Fruit fly (Drosophila melanogaster) whole organism, embryonic: Measurements from ENCODE around the gene zye.
A peak's percentile ranks its signal among the peaks of the same experiment; 100 is the strongest.

Experiments
- Antp ChIP-seq: fragments of 200-800 bp; sonication (Bioruptor generic); optimal IDR thresholded peaks from 3 replicates; lab custom pipeline; 2016; ENCODE audit warnings: missing biosample characterization, missing genetic modification characterization
- B-H1 ChIP-seq: fragments of 200-800 bp; sonication (Bioruptor generic); IDR thresholded peaks from 3 replicates; pipeline ENCODE4 v1.3.6; 2022; ENCODE audit warnings: missing biosample characterization, missing genetic modification characterization
- BEAF-32 ChIP-seq: fragments of 200-800 bp; sonication (Bioruptor generic); optimal IDR thresholded peaks from 3 replicates; lab custom pipeline; 2017; ENCODE audit warnings: missing biosample characterization, missing genetic modification characterization, mild to moderate bottlenecking, moderate library complexity, missing genetic modification reagents
- CG10267 ChIP-seq: fragments of 200-800 bp; sonication (Bioruptor generic); optimal IDR thresholded peaks from 2 replicates; lab custom pipeline; 2018; ENCODE audit warnings: missing biosample characterization, mild to moderate bottlenecking, missing genetic modification characterization, moderate library complexity
- CG10565 ChIP-seq: fragments of 200-800 bp; sonication (Bioruptor generic); optimal IDR thresholded peaks from 3 replicates; lab custom pipeline; 2016; ENCODE audit warnings: missing biosample characterization, mild to moderate bottlenecking, missing genetic modification characterization
- CG12942 ChIP-seq: fragments of 200-800 bp; sonication (Bioruptor generic); optimal IDR thresholded peaks from 3 replicates; lab custom pipeline; 2016; ENCODE audit warnings: missing biosample characterization, missing genetic modification characterization
- CG13296 ChIP-seq: fragments of 200-800 bp; sonication (Bioruptor generic); optimal IDR thresholded peaks from 3 replicates; lab custom pipeline; 2018; ENCODE audit warnings: missing biosample characterization, mild to moderate bottlenecking, missing genetic modification characterization
- CG17359 ChIP-seq: fragments of 200-800 bp; sonication (Bioruptor generic); optimal IDR thresholded peaks from 3 replicates; lab custom pipeline; 2018; ENCODE audit warnings: missing biosample characterization, mild to moderate bottlenecking, missing genetic modification characterization, moderate library complexity
- CG17612 ChIP-seq: fragments of 200-800 bp; sonication (Bioruptor generic); IDR thresholded peaks from 2 replicates; pipeline ENCODE4 v1.3.6; 2022; ENCODE audit warnings: missing biosample characterization, missing genetic modification characterization
- CG18262 ChIP-seq: fragments of 200-800 bp; optimal IDR thresholded peaks from 3 replicates; lab custom pipeline; 2019; ENCODE audit warnings: missing biosample characterization, mild to moderate bottlenecking, missing genetic modification characterization, moderate library complexity
- CG2129 ChIP-seq: fragments of 200-800 bp; sonication (Bioruptor generic); IDR thresholded peaks from 2 replicates; pipeline ENCODE4 v1.3.6; 2022; ENCODE audit warnings: missing biosample characterization, missing genetic modification characterization; ENCODE audit not compliant: partially characterized antibody
- CG2199 ChIP-seq: fragments of 200-800 bp; sonication (Bioruptor generic); IDR thresholded peaks from 3 replicates; pipeline ENCODE4 v1.3.6; 2022; ENCODE audit warnings: missing biosample characterization, missing genetic modification characterization
- CG2202 ChIP-seq: fragments of 200-800 bp; sonication (Bioruptor generic); optimal IDR thresholded peaks from 2 replicates; lab custom pipeline; 2018; ENCODE audit warnings: missing biosample characterization, mild to moderate bottlenecking, missing genetic modification characterization
- CG2889 ChIP-seq: fragments of 200-800 bp; sonication (Bioruptor generic); IDR thresholded peaks from 3 replicates; pipeline ENCODE4 v1.3.6; 2022; ENCODE audit warnings: missing biosample characterization, missing genetic modification characterization
- CG31365 ChIP-seq: fragments of 200-800 bp; sonication (Bioruptor generic); optimal IDR thresholded peaks from 2 replicates; lab custom pipeline; 2018; ENCODE audit warnings: missing biosample characterization, mild to moderate bottlenecking, missing genetic modification characterization
- CG33213 ChIP-seq: fragments of 200-800 bp; sonication (Bioruptor generic); optimal IDR thresholded peaks from 3 replicates; lab custom pipeline; 2016; ENCODE audit warnings: missing biosample characterization, missing genetic modification characterization
- CG6272 ChIP-seq: fragments of 200-800 bp; sonication (Bioruptor generic); IDR thresholded peaks from 2 replicates; pipeline ENCODE4 v1.3.6; 2022; ENCODE audit warnings: missing biosample characterization, missing genetic modification characterization
- CG6765 ChIP-seq: fragments of 200-800 bp; sonication (Bioruptor generic); optimal IDR thresholded peaks from 3 replicates; lab custom pipeline; 2017; ENCODE audit warnings: missing biosample characterization, mild to moderate bottlenecking, missing genetic modification characterization
- CG7372 ChIP-seq: fragments of 200-800 bp; sonication (Bioruptor generic); IDR thresholded peaks from 2 replicates; pipeline ENCODE4 v1.3.6; 2022; ENCODE audit warnings: missing biosample characterization, missing genetic modification characterization
- CG8765 ChIP-seq: fragments of 200-800 bp; sonication (Bioruptor generic); IDR thresholded peaks from 2 replicates; pipeline ENCODE4 v1.3.6; 2022; ENCODE audit warnings: missing biosample characterization, missing genetic modification characterization
- Chrac-16 ChIP-seq: fragments of 200-800 bp; sonication (Bioruptor generic); optimal IDR thresholded peaks from 3 replicates; lab custom pipeline; 2016; ENCODE audit warnings: missing biosample characterization, missing genetic modification characterization
- D19A ChIP-seq: fragments of 200-800 bp; optimal IDR thresholded peaks from 3 replicates; lab custom pipeline; 2019; ENCODE audit warnings: missing biosample characterization, mild to moderate bottlenecking, missing genetic modification characterization, moderate library complexity
- Fer1 ChIP-seq: fragments of 200-800 bp; sonication (Bioruptor generic); optimal IDR thresholded peaks from 2 replicates; lab custom pipeline; 2017; ENCODE audit warnings: missing biosample characterization, mild to moderate bottlenecking, missing genetic modification characterization
- Fer3 ChIP-seq: fragments of 200-800 bp; sonication (Bioruptor generic); optimal IDR thresholded peaks from 2 replicates; lab custom pipeline; 2018; ENCODE audit warnings: missing biosample characterization, mild to moderate bottlenecking, missing genetic modification characterization, moderate library complexity
- Hey ChIP-seq: fragments of 200-800 bp; sonication (Bioruptor generic); optimal IDR thresholded peaks from 3 replicates; lab custom pipeline; 2018; ENCODE audit warnings: missing biosample characterization, mild to moderate bottlenecking, missing genetic modification characterization
- MBD-R2 ChIP-seq: fragments of 200-800 bp; sonication (Bioruptor generic); IDR thresholded peaks from 2 replicates; pipeline ENCODE4 v1.3.6; 2022; ENCODE audit warnings: missing biosample characterization, missing genetic modification characterization
- Mad ChIP-seq: fragments of 200-800 bp; sonication (Bioruptor generic); optimal IDR thresholded peaks from 2 replicates; lab custom pipeline; 2016; ENCODE audit warnings: missing biosample characterization, missing genetic modification characterization
- Nf-YA ChIP-seq: fragments of 200-800 bp; sonication (Bioruptor generic); IDR thresholded peaks from 2 replicates; pipeline ENCODE4 v1.3.6; 2022; ENCODE audit warnings: missing biosample characterization, missing genetic modification characterization
- Nf-YB ChIP-seq: fragments of 200-800 bp; sonication (Bioruptor generic); optimal IDR thresholded peaks from 3 replicates; lab custom pipeline; 2019; ENCODE audit warnings: missing biosample characterization, mild to moderate bottlenecking, missing genetic modification characterization, moderate library complexity
- ap ChIP-seq: fragments of 200-800 bp; sonication (Bioruptor generic); IDR thresholded peaks from 2 replicates; pipeline ENCODE4 v1.3.6; 2022; ENCODE audit warnings: missing biosample characterization, missing genetic modification characterization
- bowl ChIP-seq: fragments of 200-800 bp; sonication (Bioruptor generic); IDR thresholded peaks from 2 replicates; pipeline ENCODE4 v1.3.6; 2022; ENCODE audit warnings: missing biosample characterization, missing genetic modification characterization
- br ChIP-seq: fragments of >200 bp; optimal IDR thresholded peaks from 2 replicates; lab custom pipeline; 2017
- chn ChIP-seq: fragments of 200-800 bp; sonication (Bioruptor generic); optimal IDR thresholded peaks from 2 replicates; lab custom pipeline; 2016; ENCODE audit warnings: missing biosample characterization, missing genetic modification characterization
- crc ChIP-seq: fragments of 200-800 bp; sonication (Bioruptor generic); optimal IDR thresholded peaks from 2 replicates; lab custom pipeline; 2016; ENCODE audit warnings: missing biosample characterization, missing genetic modification characterization
- crp ChIP-seq, 2 experiments: fragments of 200-800 bp; sonication (Bioruptor generic); optimal IDR thresholded peaks; 2 replicates in 1 of 2; 3 replicates in 1 of 2; lab custom pipeline; 2017; ENCODE audit warnings: missing biosample characterization in 2 of 2, missing genetic modification characterization in 2 of 2, mild to moderate bottlenecking in 1 of 2, moderate library complexity in 1 of 2
- dpn ChIP-seq, 2 experiments: fragments of 200-800 bp; sonication (Bioruptor generic); optimal IDR thresholded peaks; 3 replicates each; lab custom pipeline; 2016; ENCODE audit warnings: missing biosample characterization in 2 of 2, missing genetic modification characterization in 2 of 2
- emc ChIP-seq: fragments of 200-800 bp; sonication (Bioruptor generic); optimal IDR thresholded peaks from 2 replicates; lab custom pipeline; 2016; ENCODE audit warnings: missing biosample characterization, missing genetic modification characterization
- esg ChIP-seq: fragments of 200-800 bp; sonication (Bioruptor generic); conservative IDR thresholded peaks from 2 replicates; pipeline ENCODE4 v1.3.6; 2022; ENCODE audit warnings: missing biosample characterization, missing genetic modification characterization
- gce ChIP-seq: fragments of 200-800 bp; sonication (Bioruptor generic); IDR thresholded peaks from 3 replicates; pipeline ENCODE4 v1.3.6; 2022; ENCODE audit warnings: missing biosample characterization, missing genetic modification characterization
- inv ChIP-seq: fragments of 200-800 bp; sonication (Bioruptor generic); IDR thresholded peaks from 2 replicates; pipeline ENCODE4 v1.3.6; 2022; ENCODE audit warnings: missing biosample characterization, missing genetic modification characterization; ENCODE audit not compliant: partially characterized antibody
- lov ChIP-seq, 2 experiments: fragments of 200-800 bp in 1 of 2; fragments of >200 bp in 1 of 2; sonication (Bioruptor generic) in 1 of 2; IDR thresholded peaks in 1 of 2; optimal IDR thresholded peaks in 1 of 2; 2 replicates in 1 of 2; 3 replicates in 1 of 2; pipeline versions ENCODE4 v1.3.6 to Lab custom; 2017 to 2022; ENCODE audit warnings: missing biosample characterization in 1 of 2, missing genetic modification characterization in 1 of 2
- maf-S ChIP-seq: fragments of 200-800 bp; sonication (Bioruptor generic); optimal IDR thresholded peaks from 2 replicates; lab custom pipeline; 2016; ENCODE audit warnings: missing biosample characterization, missing genetic modification characterization
- nau ChIP-seq: fragments of 200-800 bp; sonication (Bioruptor generic); optimal IDR thresholded peaks from 3 replicates; lab custom pipeline; 2017; ENCODE audit warnings: missing biosample characterization, mild to moderate bottlenecking, missing genetic modification characterization, missing genetic modification reagents
- nmo ChIP-seq: fragments of 200-800 bp; sonication (Bioruptor generic); optimal IDR thresholded peaks from 2 replicates; lab custom pipeline; 2018; ENCODE audit warnings: missing biosample characterization, mild to moderate bottlenecking, missing genetic modification characterization, moderate library complexity
- org-1 ChIP-seq: fragments of 200-800 bp; sonication (Bioruptor generic); optimal IDR thresholded peaks from 2 replicates; lab custom pipeline; 2017; ENCODE audit warnings: missing biosample characterization, missing genetic modification characterization
- ssp ChIP-seq: fragments of 200-800 bp; sonication (Bioruptor generic); IDR thresholded peaks from 2 replicates; pipeline ENCODE4 v1.3.6; 2022; ENCODE audit warnings: missing biosample characterization, missing genetic modification characterization
- tap ChIP-seq: fragments of 200-800 bp; optimal IDR thresholded peaks from 3 replicates; lab custom pipeline; 2019; ENCODE audit warnings: missing biosample characterization, mild to moderate bottlenecking, missing genetic modification characterization, moderate library complexity
- tin ChIP-seq: fragments of 200-800 bp; sonication (Bioruptor generic); optimal IDR thresholded peaks from 3 replicates; lab custom pipeline; 2016; ENCODE audit warnings: missing biosample characterization, missing genetic modification characterization
- usp ChIP-seq: fragments of >200 bp; optimal IDR thresholded peaks from 2 replicates; lab custom pipeline; 2017; ENCODE audit warnings: missing biosample characterization, missing genetic modification characterization
- vfl ChIP-seq: fragments of 200-800 bp; sonication (Bioruptor generic); optimal IDR thresholded peaks from 2 replicates; lab custom pipeline; 2016; ENCODE audit warnings: missing biosample characterization, missing genetic modification characterization
- vvl ChIP-seq: fragments of 200-800 bp; sonication (Bioruptor generic); IDR thresholded peaks from 2 replicates; pipeline ENCODE4 v1.3.6; 2022; ENCODE audit warnings: missing biosample characterization, missing genetic modification characterization
- yki ChIP-seq: fragments of >200 bp; optimal IDR thresholded peaks from 3 replicates; lab custom pipeline; 2018
- zf30C ChIP-seq: fragments of 200-800 bp; sonication (Bioruptor generic); optimal IDR thresholded peaks from 3 replicates; lab custom pipeline; 2018; ENCODE audit warnings: missing biosample characterization, mild to moderate bottlenecking, missing genetic modification characterization

Gene zye

DNA sequence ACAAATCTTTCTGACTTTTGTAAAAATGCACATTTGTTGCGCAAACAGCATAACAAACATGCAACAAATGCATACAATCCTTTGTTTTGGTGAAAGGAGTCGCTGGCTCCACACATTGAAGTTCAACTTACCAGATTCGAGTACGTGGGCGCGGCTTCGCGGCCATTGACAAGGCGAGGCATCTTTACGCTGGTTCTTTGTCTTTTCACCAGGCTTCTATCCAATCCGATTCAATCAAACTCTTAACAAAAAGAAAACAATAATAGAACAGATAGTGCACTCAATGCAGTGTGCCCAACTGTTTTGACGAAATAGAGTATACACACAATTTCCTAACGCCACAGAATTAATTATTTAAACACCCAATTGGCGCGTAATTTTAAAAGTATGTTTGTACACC, 16.8 kb downstream of the zye start, which contains the start of gene CG5262 (continued):
- TF ChIP-seq D19A (tag; lab: Kevin White, UChicago) = no peak
- TF ChIP-seq CG2889 (GFP tag; lab: Robert Waterston, UW) = no peak
- no peak for TF ChIP-seq CG10565 (GFP tag; lab: Kevin White, UChicago)
- no peak for TF ChIP-seq CG6272 (GFP tag; lab: Robert Waterston, UW)
- no peak for TF ChIP-seq Mad (GFP tag; lab: Kevin White, UChicago)
- TF ChIP-seq Nf-YB = peak; percentile 64
- no peak for TF ChIP-seq tin
- TF ChIP-seq crc (GFP tag; lab: Kevin White, UChicago) = no peak
- TF ChIP-seq vfl (GFP tag; lab: Kevin White, UChicago) = no peak
- no peak for TF ChIP-seq usp (GFP tag; lab: Kevin White, UChicago)
- TF ChIP-seq MBD-R2 (GFP tag; lab: Robert Waterston, UW) = peak; percentile 64
- TF ChIP-seq nmo (GFP tag; lab: Kevin White, UChicago) = no peak
- TF ChIP-seq inv (GFP tag; lab: Robert Waterston, UW) = no peak
- no peak for TF ChIP-seq Fer3 (tag; lab: Kevin White, UChicago)
- TF ChIP-seq yki (lab: Kevin White, UChicago) = no peak
- TF ChIP-seq bowl = no peak
- no peak for TF ChIP-seq br (lab: Kevin White, UChicago)
- TF ChIP-seq Fer1 = no peak
- TF ChIP-seq CG17612 (GFP tag; lab: Robert Waterston, UW) = no peak
- no peak for TF ChIP-seq CG8765
- TF ChIP-seq nau (GFP tag; lab: Kevin White, UChicago) = no peak
- peak; percentile 76 for TF ChIP-seq vvl (GFP tag; lab: Robert Waterston, UW)
- TF ChIP-seq ssp (GFP tag; lab: Robert Waterston, UW) = no peak
- TF ChIP-seq chn (GFP tag; lab: Kevin White, UChicago) = no peak
- no peak for TF ChIP-seq CG17359
- TF ChIP-seq CG7372 (GFP tag; lab: Robert Waterston, UW) = no peak
- no peak for TF ChIP-seq B-H1
- TF ChIP-seq dpn (GFP tag; optimal IDR thresholded peaks at IDR 0.05; lab: Kevin White, UChicago) = no peak
- peak; percentile 44 for TF ChIP-seq CG10267 (tag; lab: Kevin White, UChicago)
- TF ChIP-seq lov (optimal IDR thresholded peaks at IDR 0.05; lab: Kevin White, UChicago) = no peak
- no peak for TF ChIP-seq lov (GFP tag; IDR thresholded peaks at IDR 0.05; lab: Robert Waterston, UW)
- TF ChIP-seq maf-S (GFP tag; lab: Kevin White, UChicago) = no peak
- TF ChIP-seq ap (GFP tag; lab: Robert Waterston, UW) = no peak
- TF ChIP-seq CG31365 (tag; lab: Kevin White, UChicago) = no peak
- no peak for TF ChIP-seq CG2202 (tag; lab: Kevin White, UChicago)
- peak; percentile 48; the same call in 1 of the 3 replicates for TF ChIP-seq CG2199
- peak in 1 of 2 experiments; percentile 69 for TF ChIP-seq crp (GFP tag; optimal IDR thresholded peaks at IDR 0.05; lab: Kevin White, UChicago)
- TF ChIP-seq CG12942 (GFP tag; lab: Kevin White, UChicago) = no peak
- no peak for TF ChIP-seq Chrac-16 (GFP tag; lab: Kevin White, UChicago)
- no peak for TF ChIP-seq CG13296 (GFP tag; lab: Kevin White, UChicago)
- peak; percentile 15 for TF ChIP-seq CG33213 (GFP tag; lab: Kevin White, UChicago)
- TF ChIP-seq zf30C (GFP tag; lab: Kevin White, UChicago) = no peak
- no peak for TF ChIP-seq CG6765 (GFP tag; lab: Kevin White, UChicago)
- no peak for TF ChIP-seq Nf-YA (GFP tag; lab: Robert Waterston, UW)
- TF ChIP-seq BEAF-32 = peak; percentile 39
- no peak for TF ChIP-seq Antp
- no peak for TF ChIP-seq tap (tag; lab: Kevin White, UChicago)
- no peak for TF ChIP-seq emc
- TF ChIP-seq esg = no peak
- no peak for TF ChIP-seq gce (GFP tag; lab: Robert Waterston, UW)
- no peak for TF ChIP-seq org-1 (GFP tag; lab: Kevin White, UChicago)
- no peak for TF ChIP-seq CG18262 (tag; lab: Kevin White, UChicago)
- TF ChIP-seq Hey = no peak
- TF ChIP-seq CG2129 = no peak
